Worm (Caenorhabditis elegans): ENCODE data around the gene F01D5.10.

- TF ChIP-seq snpc-4 (tag; optimal IDR thresholded peaks at IDR 0.05), result no peak
- no peak for TF ChIP-seq Y55F3AM.14 (GFP tag; optimal IDR thresholded peaks at IDR 0.05)
- no peak for TF ChIP-seq R02D3.7 (tag; optimal IDR thresholded peaks at IDR 0.05)
- TF ChIP-seq nhr-10 (tag; optimal IDR thresholded peaks at IDR 0.05), result no peak
- no peak for TF ChIP-seq nhr-129 (tag; optimal IDR thresholded peaks at IDR 0.05)
Measured at ce11 chrII:13991741-13992140, 29.4 kb downstream of the F01D5.10 start, which contains the start of gene Y39G8B.5.

Data from whole organism, L2 larva.